Fruit fly (Drosophila melanogaster) whole organism, embryonic: Measurements from ENCODE around the gene pxb.

ENCODE experiments used
- Adf1 ChIP-seq: fragments of 200-800 bp; sonication (Bioruptor generic); IDR thresholded peaks from 2 replicates; pipeline ENCODE4 v1.3.6; 2022; ENCODE audit warnings: missing biosample characterization, missing genetic modification characterization
- Aef1 ChIP-seq: fragments of 200-800 bp; sonication (Bioruptor generic); IDR thresholded peaks from 3 replicates; pipeline ENCODE4 v1.3.6; 2022; ENCODE audit warnings: missing biosample characterization, missing genetic modification characterization
- B-H1 ChIP-seq: fragments of 200-800 bp; sonication (Bioruptor generic); IDR thresholded peaks from 3 replicates; pipeline ENCODE4 v1.3.6; 2022; ENCODE audit warnings: missing biosample characterization, missing genetic modification characterization
- CG1024 ChIP-seq: fragments of 200-800 bp; sonication (Bioruptor generic); IDR thresholded peaks from 2 replicates; pipeline ENCODE4 v1.3.6; 2022; ENCODE audit warnings: missing biosample characterization, missing genetic modification characterization
- CG10274 ChIP-seq: fragments of 200-800 bp; sonication (Bioruptor generic); optimal IDR thresholded peaks from 3 replicates; lab custom pipeline; 2017; ENCODE audit warnings: missing biosample characterization, mild to moderate bottlenecking, missing genetic modification characterization
- CG13287 ChIP-seq: fragments of 200-800 bp; sonication (Bioruptor generic); IDR thresholded peaks from 2 replicates; pipeline ENCODE4 v1.3.6; 2022; ENCODE audit warnings: missing biosample characterization, missing genetic modification characterization; ENCODE audit not compliant: partially characterized antibody
- CG14014 ChIP-seq: fragments of 200-800 bp; sonication (Bioruptor generic); IDR thresholded peaks from 2 replicates; pipeline ENCODE4 v1.3.6; 2022; ENCODE audit warnings: missing biosample characterization, missing genetic modification characterization
- CG15601 ChIP-seq: fragments of 200-800 bp; sonication (Bioruptor generic); optimal IDR thresholded peaks from 3 replicates; lab custom pipeline; 2019; ENCODE audit warnings: missing biosample characterization, mild to moderate bottlenecking, missing genetic modification characterization, moderate library complexity
- CG1603 ChIP-seq: fragments of 200-800 bp; sonication (Bioruptor generic); optimal IDR thresholded peaks from 2 replicates; lab custom pipeline; 2019; ENCODE audit warnings: missing biosample characterization, mild to moderate bottlenecking, missing genetic modification characterization, moderate library complexity
- CG18011 ChIP-seq: fragments of 200-800 bp; sonication (Bioruptor generic); optimal IDR thresholded peaks from 2 replicates; lab custom pipeline; 2017; ENCODE audit warnings: missing biosample characterization, missing genetic modification characterization, mild to moderate bottlenecking, moderate library complexity, missing genotype
- CG2116 ChIP-seq: fragments of 200-800 bp; sonication (Bioruptor generic); optimal IDR thresholded peaks from 3 replicates; lab custom pipeline; 2018; ENCODE audit warnings: missing biosample characterization, mild to moderate bottlenecking, missing genetic modification characterization
- CG2712 ChIP-seq: fragments of 200-800 bp; optimal IDR thresholded peaks from 3 replicates; lab custom pipeline; 2019; ENCODE audit warnings: missing biosample characterization, mild to moderate bottlenecking, missing genetic modification characterization, moderate library complexity
- CG3163 ChIP-seq: fragments of 200-800 bp; sonication (Bioruptor generic); optimal IDR thresholded peaks from 3 replicates; lab custom pipeline; 2016; ENCODE audit warnings: missing biosample characterization, missing genetic modification characterization
- CG34224 ChIP-seq: fragments of 200-800 bp; sonication (Bioruptor generic); IDR thresholded peaks from 3 replicates; pipeline ENCODE4 v1.3.6; 2022; ENCODE audit warnings: missing biosample characterization, missing genetic modification characterization; ENCODE audit not compliant: partially characterized antibody
- CG4854 ChIP-seq: fragments of 200-800 bp; sonication (Bioruptor generic); optimal IDR thresholded peaks from 2 replicates; lab custom pipeline; 2016; ENCODE audit warnings: missing biosample characterization, missing genetic modification characterization, inconsistent platforms
- CG6254 ChIP-seq: fragments of 200-800 bp; sonication (Bioruptor generic); optimal IDR thresholded peaks from 3 replicates; lab custom pipeline; 2017; ENCODE audit warnings: mild to moderate bottlenecking, missing biosample characterization, missing genetic modification reagents, missing genetic modification characterization
- CG6854 ChIP-seq: fragments of 200-800 bp; sonication (Bioruptor generic); optimal IDR thresholded peaks from 3 replicates; lab custom pipeline; 2017; ENCODE audit warnings: missing biosample characterization, mild to moderate bottlenecking, missing genetic modification characterization
- CG8388 ChIP-seq: fragments of 200-800 bp; sonication (Bioruptor generic); optimal IDR thresholded peaks from 2 replicates; lab custom pipeline; 2019; ENCODE audit warnings: missing biosample characterization, mild to moderate bottlenecking, missing genetic modification characterization, moderate library complexity
- CG8765 ChIP-seq: fragments of 200-800 bp; sonication (Bioruptor generic); IDR thresholded peaks from 2 replicates; pipeline ENCODE4 v1.3.6; 2022; ENCODE audit warnings: missing biosample characterization, missing genetic modification characterization
- Hmx ChIP-seq: fragments of 200-800 bp; sonication (Bioruptor generic); optimal IDR thresholded peaks from 2 replicates; lab custom pipeline; 2016; ENCODE audit warnings: missing biosample characterization, missing genetic modification characterization
- Lhr ChIP-seq: fragments of 200-800 bp; sonication (Bioruptor generic); optimal IDR thresholded peaks from 3 replicates; lab custom pipeline; 2017; ENCODE audit warnings: mild to moderate bottlenecking, missing biosample characterization, missing genetic modification reagents, missing genetic modification characterization
- Myb ChIP-seq: fragments of 200-800 bp; sonication (Bioruptor generic); optimal IDR thresholded peaks from 2 replicates; lab custom pipeline; 2016; ENCODE audit warnings: missing biosample characterization, missing genetic modification characterization
- Neu2 ChIP-seq: fragments of 200-800 bp; sonication (Bioruptor generic); optimal IDR thresholded peaks from 3 replicates; lab custom pipeline; 2016; ENCODE audit warnings: missing biosample characterization, missing genetic modification characterization, borderline replicate concordance
- NfI ChIP-seq: fragments of 200-800 bp; sonication (Bioruptor generic); optimal IDR thresholded peaks from 3 replicates; lab custom pipeline; 2018; ENCODE audit warnings: missing biosample characterization, mild to moderate bottlenecking, missing genetic modification characterization, moderate library complexity
- Optix ChIP-seq: fragments of 200-800 bp; sonication (Bioruptor generic); IDR thresholded peaks from 3 replicates; pipeline ENCODE4 v1.3.6; 2022; ENCODE audit warnings: missing biosample characterization, missing genetic modification characterization
- Scr ChIP-seq: fragments of 200-800 bp; sonication (Bioruptor generic); IDR thresholded peaks from 2 replicates; pipeline ENCODE4 v1.3.6; 2022; ENCODE audit warnings: missing biosample characterization, missing genetic modification characterization; ENCODE audit not compliant: partially characterized antibody
- TFAM ChIP-seq: fragments of 200-800 bp; sonication (Bioruptor generic); optimal IDR thresholded peaks from 2 replicates; lab custom pipeline; 2017; ENCODE audit warnings: missing biosample characterization, missing genetic modification characterization, inconsistent platforms
- Vsx1 ChIP-seq: fragments of 200-800 bp; sonication (Bioruptor generic); optimal IDR thresholded peaks from 2 replicates; lab custom pipeline; 2017; ENCODE audit warnings: missing biosample characterization, mild to moderate bottlenecking, missing genetic modification characterization, missing genetic modification reagents
- ac ChIP-seq: fragments of 200-800 bp; sonication (Bioruptor generic); optimal IDR thresholded peaks from 3 replicates; lab custom pipeline; 2017; ENCODE audit warnings: missing biosample characterization, mild to moderate bottlenecking, missing genetic modification characterization
- al ChIP-seq: fragments of 200-800 bp; sonication (Bioruptor generic); IDR thresholded peaks from 2 replicates; pipeline ENCODE4 v1.3.6; 2022; ENCODE audit warnings: missing biosample characterization, missing genetic modification characterization
- br ChIP-seq: fragments of >200 bp; optimal IDR thresholded peaks from 2 replicates; lab custom pipeline; 2017
- cg ChIP-seq: fragments of 200-800 bp; sonication (Bioruptor generic); optimal IDR thresholded peaks from 3 replicates; lab custom pipeline; 2019; ENCODE audit warnings: missing biosample characterization, mild to moderate bottlenecking, missing genetic modification characterization, moderate library complexity
- chn ChIP-seq: fragments of 200-800 bp; sonication (Bioruptor generic); optimal IDR thresholded peaks from 2 replicates; lab custom pipeline; 2016; ENCODE audit warnings: missing biosample characterization, missing genetic modification characterization
- ci ChIP-seq: fragments of 200-800 bp; sonication (Bioruptor generic); IDR thresholded peaks from 3 replicates; pipeline ENCODE4 v1.3.6; 2022; ENCODE audit warnings: missing biosample characterization, missing genetic modification characterization
- dimm ChIP-seq: fragments of 200-800 bp; sonication (Bioruptor generic); IDR thresholded peaks from 2 replicates; pipeline ENCODE4 v1.3.6; 2022; ENCODE audit warnings: missing biosample characterization, missing genetic modification characterization
- dysf ChIP-seq: fragments of 200-800 bp; sonication (Bioruptor generic); IDR thresholded peaks from 3 replicates; pipeline ENCODE4 v1.3.6; 2022; ENCODE audit warnings: missing biosample characterization, missing genetic modification characterization
- exex ChIP-seq: fragments of 200-800 bp; sonication (Bioruptor generic); optimal IDR thresholded peaks from 4 replicates; lab custom pipeline; 2018; ENCODE audit warnings: missing biosample characterization, mild to moderate bottlenecking, missing genetic modification characterization, moderate library complexity
- grau ChIP-seq: fragments of 200-800 bp; optimal IDR thresholded peaks from 3 replicates; lab custom pipeline; 2019; ENCODE audit warnings: missing biosample characterization, mild to moderate bottlenecking, missing genetic modification characterization, moderate library complexity
- hth ChIP-seq: fragments of >200 bp; optimal IDR thresholded peaks from 2 replicates; lab custom pipeline; 2017; ENCODE audit warnings: inconsistent platforms
- ind ChIP-seq: fragments of 200-800 bp; sonication (Bioruptor generic); optimal IDR thresholded peaks from 3 replicates; lab custom pipeline; 2016; ENCODE audit warnings: missing biosample characterization, missing genetic modification characterization
- kay ChIP-seq: fragments of 200-800 bp; sonication (Bioruptor generic); optimal IDR thresholded peaks from 2 replicates; lab custom pipeline; 2016; ENCODE audit warnings: missing biosample characterization, missing genetic modification characterization
- lbe ChIP-seq: fragments of 200-800 bp; sonication (Bioruptor generic); optimal IDR thresholded peaks from 2 replicates; lab custom pipeline; 2016; ENCODE audit warnings: missing biosample characterization, mild to moderate bottlenecking, missing genetic modification characterization
- lmd ChIP-seq: fragments of 200-800 bp; sonication (Bioruptor generic); IDR thresholded peaks from 2 replicates; pipeline ENCODE4 v1.3.6; 2022; ENCODE audit warnings: missing biosample characterization, missing genetic modification characterization
- mirr ChIP-seq: fragments of 200-800 bp; sonication (Bioruptor generic); optimal IDR thresholded peaks from 3 replicates; lab custom pipeline; 2018; ENCODE audit warnings: missing biosample characterization, mild to moderate bottlenecking, missing genetic modification characterization
- onecut ChIP-seq: fragments of 200-800 bp; sonication (Bioruptor generic); IDR thresholded peaks from 2 replicates; pipeline ENCODE4 v1.3.6; 2022; ENCODE audit warnings: missing biosample characterization, missing genetic modification characterization
- sens ChIP-seq: fragments of 200-800 bp; sonication (Bioruptor generic); peaks from one replicate; lab custom pipeline; 2016; ENCODE audit warnings: missing biosample characterization, missing genetic modification characterization
- sob ChIP-seq: fragments of 200-800 bp; sonication (Bioruptor generic); IDR thresholded peaks from 2 replicates; pipeline ENCODE4 v1.3.6; 2022; ENCODE audit warnings: missing biosample characterization, missing genetic modification characterization
- tll ChIP-seq, 2 experiments: fragments of 200-800 bp in 1 of 2; fragments of >200 bp in 1 of 2; sonication (Bioruptor generic) in 1 of 2; optimal IDR thresholded peaks; 2 replicates each; lab custom pipeline; 2017 to 2019; ENCODE audit warnings: missing biosample characterization in 2 of 2, missing genetic modification characterization in 2 of 2, mild to moderate bottlenecking in 1 of 2, moderate library complexity in 1 of 2
- twi ChIP-seq: fragments of 200-800 bp; optimal IDR thresholded peaks from 2 replicates; lab custom pipeline; 2019; ENCODE audit warnings: missing biosample characterization, mild to moderate bottlenecking, missing genetic modification characterization, moderate library complexity

The pxb gene

DNA sequence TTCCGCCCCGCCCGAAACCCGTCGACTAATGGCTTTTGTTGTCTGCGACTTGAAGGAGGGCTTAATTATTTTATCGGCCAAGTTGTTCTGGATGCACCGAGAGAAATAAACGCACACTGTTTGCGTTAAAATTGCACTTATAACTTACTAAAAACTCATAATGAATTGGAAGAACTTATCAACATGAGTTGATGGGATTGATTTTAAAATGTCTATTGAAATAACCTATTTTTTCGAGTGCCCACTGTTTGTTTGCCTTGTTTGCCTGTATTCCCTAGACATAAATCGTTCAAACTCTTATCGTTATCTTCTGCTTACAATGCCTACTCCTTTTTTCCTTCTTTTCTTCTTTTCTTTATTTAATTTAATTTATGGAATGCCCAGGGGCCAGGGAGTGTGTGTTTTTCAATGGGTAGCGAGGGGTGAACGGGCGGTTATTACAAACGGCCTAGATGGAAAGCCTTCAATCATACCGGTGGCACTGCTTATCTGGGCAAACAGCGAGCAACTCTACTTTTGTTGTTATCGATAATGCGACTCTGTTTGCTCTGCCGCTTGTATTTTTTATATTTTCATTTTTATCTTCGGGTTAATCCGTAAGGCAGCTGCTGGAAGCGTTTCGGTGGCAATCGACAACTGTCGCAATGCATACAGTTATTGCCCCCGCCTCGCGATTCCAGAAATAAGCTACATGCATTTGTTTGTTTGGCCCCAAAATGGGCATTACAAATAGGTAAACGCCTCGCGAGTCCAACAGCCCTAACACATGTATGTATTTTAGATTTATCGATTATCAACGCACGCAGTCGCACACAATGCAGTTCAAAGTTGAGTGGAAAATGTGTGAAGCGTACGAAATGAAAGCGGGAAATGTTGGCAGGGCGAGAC, 10.4 kb downstream of the pxb start (continued):
- TF ChIP-seq CG1024 = peak; percentile 63; the same call in 1 of the 2 replicates
- peak; percentile 52 for TF ChIP-seq ci (GFP tag; lab: Robert Waterston, UW)
- peak; percentile 16; the same call in 1 of the 3 replicates for TF ChIP-seq B-H1
- no peak for TF ChIP-seq Scr (GFP tag; lab: Robert Waterston, UW)
- peak; percentile 81 for TF ChIP-seq CG1603
- TF ChIP-seq Lhr (GFP tag; lab: Kevin White, UChicago) = peak; percentile 40
- no peak for TF ChIP-seq cg
- no peak for TF ChIP-seq br
- no peak for TF ChIP-seq lbe (GFP tag; lab: Kevin White, UChicago)
- TF ChIP-seq CG6854 (GFP tag; lab: Kevin White, UChicago) = no peak
- TF ChIP-seq twi (tag; lab: Kevin White, UChicago) = peak; percentile 73
- TF ChIP-seq lmd (GFP tag; lab: Robert Waterston, UW) = peak; percentile 14; the same call in 1 of the 2 replicates
- peak; percentile 5 for TF ChIP-seq Hmx
- TF ChIP-seq CG34224 (GFP tag; lab: Robert Waterston, UW) = no peak
- TF ChIP-seq Aef1 = no peak
- no peak for TF ChIP-seq CG18011 (GFP tag; lab: Kevin White, UChicago)
- TF ChIP-seq ind (GFP tag; lab: Kevin White, UChicago) = no peak
- no peak for TF ChIP-seq exex (tag; lab: Kevin White, UChicago)
- TF ChIP-seq CG8765 (GFP tag; lab: Robert Waterston, UW) = no peak
- TF ChIP-seq dimm = no peak
- peak; percentile 83 for TF ChIP-seq CG15601
- TF ChIP-seq CG4854 (GFP tag; lab: Kevin White, UChicago) = no peak
- no peak for TF ChIP-seq sob
- peak; percentile 49 for TF ChIP-seq onecut (GFP tag; lab: Robert Waterston, UW)
- TF ChIP-seq TFAM (GFP tag; lab: Kevin White, UChicago) = no peak
- peak; percentile 42 for TF ChIP-seq CG3163
- peak; percentile 27 for TF ChIP-seq NfI (GFP tag; lab: Kevin White, UChicago)
- TF ChIP-seq Adf1 = no peak
- peak; percentile 68 for TF ChIP-seq CG8388
- TF ChIP-seq mirr (GFP tag; lab: Kevin White, UChicago) = no peak
- TF ChIP-seq ac (GFP tag; lab: Kevin White, UChicago) = no peak
- no peak for TF ChIP-seq hth (lab: Kevin White, UChicago)
- peak; percentile 68 for TF ChIP-seq CG2712
- peak; percentile 68 for TF ChIP-seq grau (tag; lab: Kevin White, UChicago)
- TF ChIP-seq CG13287 (GFP tag; lab: Robert Waterston, UW) = no peak
- 0 out of 2 replicates have a peak, but pooled peaks have one; percentile 6 for TF ChIP-seq CG14014
- TF ChIP-seq kay (GFP tag; lab: Kevin White, UChicago) = no peak
- peak; percentile 94 for TF ChIP-seq sens (GFP tag; lab: Kevin White, UChicago)
- TF ChIP-seq Vsx1 = peak; percentile 65
- TF ChIP-seq dysf = peak; percentile 46; the same call in 1 of the 3 replicates
- TF ChIP-seq Myb (GFP tag; lab: Kevin White, UChicago) = peak; percentile 23
- no peak for TF ChIP-seq Neu2 (GFP tag; lab: Kevin White, UChicago)
- TF ChIP-seq chn (GFP tag; lab: Kevin White, UChicago) = peak; percentile 45
- TF ChIP-seq Optix (GFP tag; lab: Robert Waterston, UW) = peak; percentile 58; the same call in 1 of the 3 replicates
- TF ChIP-seq tll (GFP tag; optimal IDR thresholded peaks at IDR 0.05; lab: Kevin White, UChicago) = no peak
- peak; percentile 76 for TF ChIP-seq CG2116 (GFP tag; lab: Kevin White, UChicago)
- no peak for TF ChIP-seq al (GFP tag; lab: Robert Waterston, UW)
- no peak for TF ChIP-seq CG10274 (GFP tag; lab: Kevin White, UChicago)
- no peak for TF ChIP-seq CG6254 (GFP tag; lab: Kevin White, UChicago)
